Worm (Caenorhabditis elegans) whole organism, mixed stage, embryonic: ENCODE measurements around the gene srab-22.

Source experiments
- M03D4.4 ChIP-seq: sonication (generic microtip); optimal IDR thresholded peaks from 2 replicates; lab custom pipeline; 2017; ENCODE audit warnings: mild to moderate bottlenecking, missing genetic modification characterization, missing compliant biosample characterization
- blmp-1 ChIP-seq: fragments of 150-350 bp; optimal IDR thresholded peaks from 2 replicates; lab custom pipeline; 2014; ENCODE audit warnings: missing biosample characterization, missing genetic modification characterization
- ceh-83 ChIP-seq: fragments of 200-800 bp; sonication (Bioruptor generic); optimal IDR thresholded peaks from 2 replicates; lab custom pipeline; 2018; ENCODE audit warnings: mild to moderate bottlenecking, missing genetic modification characterization, missing compliant biosample characterization
- ces-1 ChIP-seq: fragments of 150-350 bp; optimal IDR thresholded peaks from 2 replicates; lab custom pipeline; 2014; ENCODE audit warnings: missing biosample characterization, missing genetic modification reagents, missing genetic modification characterization
- drap-1 ChIP-seq: fragments of 200-800 bp; sonication (Bioruptor generic); optimal IDR thresholded peaks from 3 replicates; lab custom pipeline; 2018; ENCODE audit warnings: mild to moderate bottlenecking, missing genetic modification characterization, missing compliant biosample characterization
- elt-1 ChIP-seq: sonication (generic microtip); optimal IDR thresholded peaks from 2 replicates; lab custom pipeline; 2017; ENCODE audit warnings: missing genetic modification characterization, mild to moderate bottlenecking, missing compliant biosample characterization, antibody characterized with exemption, moderate library complexity, borderline replicate concordance; ENCODE audit not compliant: insufficient read depth
- elt-3 ChIP-seq: fragments of 150-350 bp; optimal IDR thresholded peaks from 2 replicates; lab custom pipeline; 2014; ENCODE audit warnings: missing biosample characterization, missing genetic modification characterization
- flh-1 ChIP-seq: fragments of 200-800 bp; sonication (Bioruptor generic); optimal IDR thresholded peaks from 2 replicates; lab custom pipeline; 2018; ENCODE audit warnings: mild to moderate bottlenecking, missing genetic modification characterization, moderate library complexity, missing compliant biosample characterization
- ham-2 ChIP-seq: fragments of 200-800 bp; sonication (Bioruptor generic); optimal IDR thresholded peaks from 2 replicates; lab custom pipeline; 2018; ENCODE audit warnings: mild to moderate bottlenecking, missing genetic modification characterization, missing compliant biosample characterization
- hlh-1 ChIP-seq: fragments of 150-350 bp; optimal IDR thresholded peaks from 2 replicates; lab custom pipeline; 2014; ENCODE audit warnings: missing biosample characterization, missing genetic modification reagents, missing genetic modification characterization
- lin-13 ChIP-seq: fragments of 150-350 bp; optimal IDR thresholded peaks from 2 replicates; lab custom pipeline; 2014; ENCODE audit warnings: missing biosample characterization, missing genetic modification characterization
- lin-32 ChIP-seq: fragments of 200-800 bp; sonication (Bioruptor generic); optimal IDR thresholded peaks from 2 replicates; lab custom pipeline; 2018; ENCODE audit warnings: mild to moderate bottlenecking, missing genetic modification characterization, missing compliant biosample characterization
- mep-1 ChIP-seq: fragments of 150-350 bp; optimal IDR thresholded peaks from 2 replicates; lab custom pipeline; 2017; ENCODE audit warnings: missing biosample characterization, missing genetic modification reagents, missing genetic modification characterization, inconsistent platforms
- mls-2 ChIP-seq: sonication (generic microtip); optimal IDR thresholded peaks from 2 replicates; lab custom pipeline; 2016; ENCODE audit warnings: mild to moderate bottlenecking, missing genetic modification characterization, moderate library complexity, missing compliant biosample characterization
- nhr-12 ChIP-seq: fragments of 150-350 bp; optimal IDR thresholded peaks from 2 replicates; lab custom pipeline; 2014; ENCODE audit warnings: missing biosample characterization, missing genetic modification characterization
- nhr-2 ChIP-seq: fragments of 150-350 bp; optimal IDR thresholded peaks from 2 replicates; lab custom pipeline; 2014; ENCODE audit warnings: missing biosample characterization, missing genetic modification characterization
- nhr-237 ChIP-seq: fragments of 150-350 bp; optimal IDR thresholded peaks from 2 replicates; lab custom pipeline; 2014; ENCODE audit warnings: missing biosample characterization, missing genetic modification characterization
- nhr-28 ChIP-seq: fragments of 150-350 bp; optimal IDR thresholded peaks from 2 replicates; lab custom pipeline; 2014; ENCODE audit warnings: missing biosample characterization, missing genetic modification characterization
- nhr-76 ChIP-seq: sonication (generic microtip); optimal IDR thresholded peaks from 2 replicates; lab custom pipeline; 2017; ENCODE audit warnings: missing biosample characterization, missing genetic modification characterization
- pha-4 ChIP-seq: fragments of 150-350 bp; optimal IDR thresholded peaks from 2 replicates; lab custom pipeline; 2018; ENCODE audit warnings: missing biosample characterization, missing genetic modification reagents, missing genetic modification characterization
- sem-2 ChIP-seq: fragments of 200-800 bp; sonication (Bioruptor generic); optimal IDR thresholded peaks from 2 replicates; lab custom pipeline; 2018; ENCODE audit warnings: mild to moderate bottlenecking, missing genetic modification characterization, missing compliant biosample characterization
- snpc-4 ChIP-seq: fragments of 150-350 bp; optimal IDR thresholded peaks from 2 replicates; lab custom pipeline; 2014; ENCODE audit warnings: missing biosample characterization, missing genetic modification characterization
- sptf-1 ChIP-seq: sonication (generic microtip); optimal IDR thresholded peaks from 2 replicates; lab custom pipeline; 2017; ENCODE audit warnings: mild to moderate bottlenecking, missing genetic modification characterization, moderate library complexity, missing compliant biosample characterization
- tbx-8 ChIP-seq: fragments of 200-800 bp; sonication (Bioruptor generic); optimal IDR thresholded peaks from 2 replicates; lab custom pipeline; 2018; ENCODE audit warnings: mild to moderate bottlenecking, missing genetic modification characterization, moderate library complexity, missing compliant biosample characterization
- unc-120 ChIP-seq: sonication (generic microtip); optimal IDR thresholded peaks from 2 replicates; lab custom pipeline; 2017; ENCODE audit warnings: missing genetic modification characterization, missing compliant biosample characterization; ENCODE audit not compliant: poor library complexity, severe bottlenecking
- unc-39 ChIP-seq: fragments of 150-350 bp; optimal IDR thresholded peaks from 2 replicates; lab custom pipeline; 2014; ENCODE audit warnings: missing biosample characterization, missing genetic modification characterization
- unc-62 ChIP-seq: fragments of 150-350 bp; optimal IDR thresholded peaks from 2 replicates; lab custom pipeline; 2014; ENCODE audit warnings: missing biosample characterization, missing genetic modification reagents, missing genetic modification characterization
- zip-8 ChIP-seq: fragments of 150-350 bp; optimal IDR thresholded peaks from 2 replicates; lab custom pipeline; 2014; ENCODE audit warnings: missing biosample characterization, missing genetic modification characterization
- ztf-11 ChIP-seq: fragments of 150-350 bp; optimal IDR thresholded peaks from 2 replicates; lab custom pipeline; 2014; ENCODE audit warnings: missing biosample characterization, missing genetic modification characterization

The srab-22 gene

DNA sequence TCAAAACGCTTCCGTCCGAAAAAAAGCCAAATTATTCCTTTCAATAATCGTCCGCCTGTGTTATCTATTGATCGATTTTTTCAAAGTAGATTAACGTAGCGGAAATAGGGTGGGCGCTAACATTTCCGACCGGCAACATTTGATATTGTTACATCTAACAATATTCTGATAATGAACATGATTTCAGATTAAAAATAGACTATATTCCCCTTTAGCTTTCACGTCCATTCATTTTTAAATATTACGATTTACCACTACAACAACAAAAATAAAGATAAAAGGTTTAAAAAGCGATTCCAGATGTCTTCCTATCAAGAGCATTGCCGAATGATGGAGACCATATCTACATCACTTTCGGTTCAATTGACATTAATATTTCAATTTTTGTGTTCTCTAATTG is at the start of gene srab-22:
TSS of gene srab-22 (plus strand) at position 301 of the 400 bp plus-strand sequence.
- no peak for TF ChIP-seq sptf-1 (tag; lab: Kevin White, UChicago)
- TF ChIP-seq mls-2 (tag; lab: Kevin White, UChicago) = no peak
- TF ChIP-seq nhr-28 (tag; lab: Kevin White, UChicago) = no peak
- no peak for TF ChIP-seq hlh-1
- TF ChIP-seq blmp-1 (tag; lab: Kevin White, UChicago) = no peak
- no peak for TF ChIP-seq M03D4.4 (tag; lab: Kevin White, UChicago)
- no peak for TF ChIP-seq zip-8 (tag; lab: Kevin White, UChicago)
- TF ChIP-seq tbx-8 (GFP tag; lab: Kevin White, UChicago) = no peak
- no peak for TF ChIP-seq nhr-76 (tag; lab: Kevin White, UChicago)
- no peak for TF ChIP-seq flh-1
- TF ChIP-seq snpc-4 (tag; lab: Kevin White, UChicago) = no peak
- no peak for TF ChIP-seq ham-2
- TF ChIP-seq ceh-83 (GFP tag; lab: Kevin White, UChicago) = no peak
- TF ChIP-seq mep-1 (tag; lab: Kevin White, UChicago) = no peak
- TF ChIP-seq lin-13 = no peak
- no peak for TF ChIP-seq nhr-237 (tag; lab: Kevin White, UChicago)

DNA sequence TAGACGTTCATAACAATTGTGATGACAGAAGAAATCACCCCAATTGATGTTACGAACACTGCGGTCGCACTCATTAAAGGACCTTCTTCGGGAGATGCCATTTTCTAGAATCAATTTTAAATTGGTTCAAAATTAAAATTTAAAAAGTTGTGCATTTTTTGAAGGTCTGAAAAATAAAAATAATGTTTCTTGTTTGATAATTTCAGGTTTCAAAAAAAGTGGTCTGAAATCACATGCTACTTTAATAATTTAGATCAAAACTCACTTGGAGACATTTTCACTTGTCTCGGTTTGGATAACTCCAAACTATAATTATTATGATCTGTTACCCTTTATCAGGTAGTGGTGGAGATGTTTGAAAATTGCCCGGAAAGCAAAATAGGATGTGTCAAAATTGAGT is 49.2 kb upstream of the srab-22 start, which contains the start of gene srbc-2:
TSS of gene srbc-2 (minus strand) at position 101 of the 400 bp plus-strand sequence.
- TF ChIP-seq ham-2 (no peak), M03D4.4 (tag; lab: Kevin White, UChicago) (no peak), mls-2 (tag; lab: Kevin White, UChicago) (no peak), unc-39 (tag; lab: Kevin White, UChicago) (no peak)

DNA sequence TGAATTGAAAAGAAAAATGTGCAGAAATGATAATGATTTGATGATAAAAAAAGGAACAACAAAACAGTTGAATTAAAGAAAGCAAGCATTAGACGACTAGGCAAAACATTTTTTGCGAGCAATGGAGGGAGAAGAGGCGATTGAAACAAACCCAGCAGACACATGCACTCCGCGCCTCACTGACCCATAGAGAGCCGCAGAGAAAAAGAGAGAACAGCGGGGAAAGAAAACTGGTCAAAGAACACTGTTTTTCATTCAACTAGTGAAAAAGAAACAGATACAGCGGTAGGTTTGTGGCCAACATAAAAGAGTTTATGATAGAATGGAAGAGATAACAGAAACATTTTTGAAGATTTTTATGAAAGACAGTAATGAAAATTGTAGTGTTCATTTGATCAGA is 37.9 kb upstream of the srab-22 start:
- TF ChIP-seq elt-1 (tag; lab: Kevin White, UChicago) (no peak), ztf-11 (tag; lab: Kevin White, UChicago) (no peak), unc-39 (tag; lab: Kevin White, UChicago) (no peak)
- TF ChIP-seq, all 35 proteins: peak for 0

DNA sequence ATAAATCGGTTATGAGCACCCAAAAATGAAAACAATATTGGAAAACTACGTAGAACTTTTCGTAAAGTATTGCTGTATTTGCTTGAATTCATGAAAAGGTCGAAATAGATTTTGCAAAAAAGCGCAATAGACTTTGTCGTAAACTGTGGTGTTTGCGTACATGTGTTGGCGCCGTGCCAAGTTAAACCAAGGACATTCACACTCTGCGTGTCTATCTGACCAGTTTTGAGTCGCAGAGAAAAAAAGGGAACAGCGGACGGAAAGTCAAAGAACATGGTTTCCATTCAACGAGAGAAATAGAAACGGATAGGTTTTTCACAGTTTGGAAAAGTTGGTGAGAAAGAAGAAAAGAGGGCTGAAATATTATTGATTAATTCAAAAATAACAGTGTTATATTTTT is 35.2 kb upstream of the srab-22 start:
- TF ChIP-seq ham-2 (no peak), ztf-11 (tag; lab: Kevin White, UChicago) (no peak), blmp-1 (tag; lab: Kevin White, UChicago) (no peak), lin-13 (no peak), drap-1 (GFP tag; lab: Kevin White, UChicago) (no peak), lin-32 (GFP tag; lab: Kevin White, UChicago) (no peak), hlh-1 (no peak), ceh-83 (GFP tag; lab: Kevin White, UChicago) (no peak), nhr-76 (tag; lab: Kevin White, UChicago) (no peak), unc-39 (tag; lab: Kevin White, UChicago) (no peak), M03D4.4 (tag; lab: Kevin White, UChicago) (no peak), unc-62 (GFP tag; lab: Kevin White, UChicago) (no peak), nhr-28 (tag; lab: Kevin White, UChicago) (no peak), zip-8 (tag; lab: Kevin White, UChicago) (no peak), snpc-4 (tag; lab: Kevin White, UChicago) (no peak), ces-1 (no peak), sem-2 (GFP tag; lab: Kevin White, UChicago) (no peak), nhr-12 (tag; lab: Kevin White, UChicago) (no peak), elt-3 (no peak), flh-1 (no peak)

DNA sequence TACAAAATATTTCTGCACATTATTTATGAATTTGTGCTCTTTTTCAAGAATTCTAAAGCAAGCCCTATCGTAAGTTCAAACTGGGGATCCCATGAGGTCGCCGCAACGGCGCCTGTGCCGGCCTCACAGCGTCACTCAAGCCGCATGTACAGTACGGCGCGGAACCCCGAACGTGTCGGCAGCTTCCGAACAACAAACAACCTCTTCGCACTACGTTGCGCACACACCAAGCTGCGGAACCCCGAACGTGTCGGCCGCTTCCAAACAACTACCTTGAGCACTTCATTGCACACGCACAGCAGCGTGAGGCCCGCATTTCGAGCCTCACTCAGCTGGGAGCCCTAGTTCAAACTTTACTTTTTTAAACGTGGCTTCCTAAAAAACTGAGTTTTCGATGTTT is 32.1 kb upstream of the srab-22 start:
- TF ChIP-seq unc-120 (tag; lab: Kevin White, UChicago) = no peak
- TF ChIP-seq ztf-11 (tag; lab: Kevin White, UChicago) = no peak
- TF ChIP-seq nhr-237 (tag; lab: Kevin White, UChicago) = no peak
- TF ChIP-seq zip-8 (tag; lab: Kevin White, UChicago) = no peak
- no peak for TF ChIP-seq sptf-1 (tag; lab: Kevin White, UChicago)
- no peak for TF ChIP-seq snpc-4 (tag; lab: Kevin White, UChicago)
- TF ChIP-seq unc-62 (GFP tag; lab: Kevin White, UChicago) = no peak
- TF ChIP-seq sem-2 (GFP tag; lab: Kevin White, UChicago) = no peak
- no peak for TF ChIP-seq pha-4
- TF ChIP-seq nhr-2 (tag; lab: Kevin White, UChicago) = no peak
- no peak for TF ChIP-seq lin-13
